Worm (Caenorhabditis elegans) whole organism, L1 larva: ENCODE results near the gene F16B12.6.

Source experiments
- blmp-1 ChIP-seq: fragments of 150-350 bp; optimal IDR thresholded peaks from 2 replicates; lab custom pipeline; 2014; ENCODE audit warnings: missing biosample characterization, missing genetic modification characterization
- ets-5 ChIP-seq: fragments of 200-800 bp; sonication (Bioruptor generic); IDR thresholded peaks from 2 replicates; pipeline ENCODE4 v1.3.6; 2022; ENCODE audit warnings: missing genetic modification characterization, missing compliant biosample characterization
- grh-1 ChIP-seq: fragments of 200-800 bp; sonication (Bioruptor generic); IDR thresholded peaks from 2 replicates; pipeline ENCODE4 v1.3.6; 2022; ENCODE audit warnings: missing genetic modification reagents, missing genetic modification characterization, missing compliant biosample characterization
- nhr-28 ChIP-seq: fragments of 150-350 bp; optimal IDR thresholded peaks from 2 replicates; lab custom pipeline; 2014; ENCODE audit warnings: missing biosample characterization, missing genetic modification characterization
- zag-1 ChIP-seq: fragments of 150-350 bp; optimal IDR thresholded peaks from 2 replicates; lab custom pipeline; 2014; ENCODE audit warnings: missing biosample characterization, missing genetic modification characterization

DNA sequence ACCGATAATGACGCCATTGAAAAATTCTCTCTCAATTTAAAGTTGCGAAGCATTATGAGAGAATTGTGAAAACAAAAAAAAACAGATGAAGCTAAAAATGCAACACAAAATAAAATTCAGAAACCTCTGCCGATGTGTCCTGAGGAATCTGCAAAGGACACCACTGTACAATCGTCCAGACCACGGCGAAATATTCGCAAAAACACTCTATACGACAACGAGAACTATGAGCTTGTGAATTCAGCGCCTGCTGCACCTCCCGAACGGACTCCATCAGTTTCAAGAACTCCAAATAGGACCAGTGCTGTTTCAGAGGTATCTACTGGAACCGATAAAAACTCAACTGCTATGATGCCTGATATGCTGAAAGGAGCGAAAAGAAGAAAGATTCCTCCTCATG is 358 bp downstream of the F16B12.6 start:
- TF ChIP-seq ets-5 (GFP tag; lab: Robert Waterston, UW) (no peak), nhr-28 (no peak), grh-1 (GFP tag; lab: Robert Waterston, UW) (no peak), zag-1 (tag; lab: Kevin White, UChicago) (no peak), blmp-1 (no peak)
